Fruit fly (Drosophila melanogaster): ENCODE results near the gene Ugt36E1.

The Ugt36E1 gene

DNA sequence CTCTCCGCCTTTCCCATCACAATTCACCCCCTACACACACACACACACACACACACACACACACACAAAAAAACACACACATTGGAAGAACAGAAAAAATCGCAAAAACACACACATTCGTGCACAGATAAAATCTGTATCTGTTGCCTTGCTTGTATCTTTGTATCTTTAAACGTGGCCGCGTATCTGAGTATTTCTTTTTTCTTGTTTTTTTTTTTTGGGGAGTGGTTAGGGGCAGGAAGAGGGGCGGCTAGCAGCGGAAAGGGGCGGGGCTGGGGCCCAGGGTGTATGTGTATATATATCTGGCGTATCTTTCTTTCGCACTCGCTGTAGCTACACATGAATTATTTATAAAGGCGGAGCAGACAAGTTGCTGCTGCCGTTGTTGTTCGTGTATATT, 40.0 kb downstream of the Ugt36E1 start (continued):
- TF ChIP-seq CG8281 (tag; optimal IDR thresholded peaks at IDR 0.05) (no peak), Blimp-1 (GFP tag; optimal IDR thresholded peaks at IDR 0.05) (no peak), Six4 (GFP tag; optimal IDR thresholded peaks at IDR 0.05) (no peak), Drgx (GFP tag; IDR thresholded peaks at IDR 0.05) (no peak), CG15601 (tag; optimal IDR thresholded peaks at IDR 0.05) (no peak), CG8089 (GFP tag; optimal IDR thresholded peaks at IDR 0.05) (no peak), CG14050 (GFP tag; IDR thresholded peaks at IDR 0.05) (no peak), CG17328 (GFP tag; IDR thresholded peaks at IDR 0.05) (no peak), CG3995 (GFP tag; optimal IDR thresholded peaks at IDR 0.05) (no peak), dpn (GFP tag; optimal IDR thresholded peaks at IDR 0.05) (no peak)

- TF ChIP-seq CG11723 (GFP tag; optimal IDR thresholded peaks at IDR 0.05) (no peak), crp (GFP tag; optimal IDR thresholded peaks at IDR 0.05) (no peak), CG11504 (tag; optimal IDR thresholded peaks at IDR 0.05) (no peak), CG11560 (tag; IDR thresholded peaks at IDR 0.05) (no peak), Bgb (GFP tag; IDR thresholded peaks at IDR 0.05; ENCODE audit: partially characterized antibody) (no peak), exex (tag; optimal IDR thresholded peaks at IDR 0.05) (peak; percentile 12), cwo (GFP tag; optimal IDR thresholded peaks at IDR 0.05) (no peak), sd (tag; optimal IDR thresholded peaks at IDR 0.05) (no peak), CG14965 (GFP tag; optimal IDR thresholded peaks at IDR 0.05; ENCODE audit: borderline replicate concordance) (no peak), CG2875 (GFP tag; optimal IDR thresholded peaks at IDR 0.05) (no peak), CG12942 (GFP tag; optimal IDR thresholded peaks at IDR 0.05) (no peak), Doc3 (GFP tag; IDR thresholded peaks at IDR 0.05; ENCODE audit: partially characterized antibody) (0 out of 3 replicates have a peak, but pooled peaks have one; percentile 12), Sin3A (optimal IDR thresholded peaks at IDR 0.05) (no peak), CG9437 (GFP tag; optimal IDR thresholded peaks at IDR 0.05) (no peak), wor (GFP tag; IDR thresholded peaks at IDR 0.05) (no peak), CG12769 (tag; optimal IDR thresholded peaks at IDR 0.05) (no peak), BEAF-32 (GFP tag; optimal IDR thresholded peaks at IDR 0.05) (no peak), Drgx (GFP tag; IDR thresholded peaks at IDR 0.05) (no peak), sim (GFP tag; IDR thresholded peaks at IDR 0.05) (no peak), yki (optimal IDR thresholded peaks at IDR 0.05) (no peak), unpg (GFP tag; optimal IDR thresholded peaks at IDR 0.05) (no peak), CG9215 (GFP tag; IDR thresholded peaks at IDR 0.05) (no peak), CG10543 (GFP tag; optimal IDR thresholded peaks at IDR 0.05) (no peak), Hand (GFP tag; optimal IDR thresholded peaks at IDR 0.05) (no peak), CG12104 (GFP tag; optimal IDR thresholded peaks at IDR 0.05) (no peak), CG7357 (GFP tag; IDR thresholded peaks at IDR 0.05) (no peak), CG8359 (GFP tag; optimal IDR thresholded peaks at IDR 0.05; ENCODE audit: borderline replicate concordance) (no peak), Nf-YC (tag; optimal IDR thresholded peaks at IDR 0.05) (peak; percentile 89), abd-A (tag; optimal IDR thresholded peaks at IDR 0.05) (peak; percentile 81), kni (GFP tag; optimal IDR thresholded peaks at IDR 0.05) (no peak), CHES-1-like (GFP tag; optimal IDR thresholded peaks at IDR 0.05) (no peak), kah (GFP tag; optimal IDR thresholded peaks at IDR 0.05) (no peak), h (optimal IDR thresholded peaks at IDR 0.05) (no peak), CG17568 (GFP tag; optimal IDR thresholded peaks at IDR 0.05) (no peak), CG6254 (GFP tag; optimal IDR thresholded peaks at IDR 0.05) (no peak), CG18764 (GFP tag; optimal IDR thresholded peaks at IDR 0.05) (no peak), zf30C (GFP tag; optimal IDR thresholded peaks at IDR 0.05) (no peak), Nf-YB (GFP tag; optimal IDR thresholded peaks at IDR 0.05) (peak; percentile 68), Hey (tag; optimal IDR thresholded peaks at IDR 0.05) (no peak), Chrac-16 (GFP tag; optimal IDR thresholded peaks at IDR 0.05) (no peak), B-H2 (GFP tag; optimal IDR thresholded peaks at IDR 0.05) (no peak)
Measured at dm6 chr2L:18867815-18868214, 41.2 kb downstream of the Ugt36E1 start.
